Fruit fly (Drosophila melanogaster) whole organism, embryonic: ENCODE measurements around the gene CG42542.

Source experiments
- Bgb ChIP-seq: fragments of 200-800 bp; sonication (Bioruptor generic); IDR thresholded peaks from 2 replicates; pipeline ENCODE4 v1.3.6; 2022; ENCODE audit warnings: missing biosample characterization, missing genetic modification characterization; ENCODE audit not compliant: partially characterized antibody
- Bteb2 ChIP-seq: fragments of 200-800 bp; sonication (Bioruptor generic); optimal IDR thresholded peaks from 2 replicates; lab custom pipeline; 2016; ENCODE audit warnings: missing biosample characterization, missing genetic modification characterization
- CG12299 ChIP-seq: fragments of 200-800 bp; sonication (Bioruptor generic); optimal IDR thresholded peaks from 2 replicates; lab custom pipeline; 2018; ENCODE audit warnings: missing biosample characterization, mild to moderate bottlenecking, missing genetic modification characterization
- CG12391 ChIP-seq: fragments of 200-800 bp; sonication (Bioruptor generic); optimal IDR thresholded peaks from 3 replicates; lab custom pipeline; 2018; ENCODE audit warnings: missing biosample characterization, mild to moderate bottlenecking, missing genetic modification characterization, moderate library complexity
- CG14860 ChIP-seq: fragments of 200-800 bp; sonication (Bioruptor generic); IDR thresholded peaks from 3 replicates; pipeline ENCODE4 v1.3.6; 2022; ENCODE audit warnings: missing biosample characterization, missing genetic modification characterization; ENCODE audit not compliant: partially characterized antibody
- CG15601 ChIP-seq: fragments of 200-800 bp; sonication (Bioruptor generic); optimal IDR thresholded peaks from 3 replicates; lab custom pipeline; 2019; ENCODE audit warnings: missing biosample characterization, mild to moderate bottlenecking, missing genetic modification characterization, moderate library complexity
- CG1602 ChIP-seq: fragments of 200-800 bp; sonication (Bioruptor generic); optimal IDR thresholded peaks from 3 replicates; lab custom pipeline; 2016; ENCODE audit warnings: missing biosample characterization, missing genetic modification characterization
- CG16813 ChIP-seq: fragments of 200-800 bp; sonication (Bioruptor generic); IDR thresholded peaks from 3 replicates; pipeline ENCODE4 v1.3.6; 2022; ENCODE audit warnings: missing biosample characterization, missing genetic modification characterization; ENCODE audit not compliant: partially characterized antibody
- CG17186 ChIP-seq: fragments of 200-800 bp; sonication (Bioruptor generic); optimal IDR thresholded peaks from 3 replicates; lab custom pipeline; 2017; ENCODE audit warnings: missing biosample characterization, missing genetic modification reagents, missing genetic modification characterization
- CG2116 ChIP-seq: fragments of 200-800 bp; sonication (Bioruptor generic); optimal IDR thresholded peaks from 3 replicates; lab custom pipeline; 2018; ENCODE audit warnings: missing biosample characterization, mild to moderate bottlenecking, missing genetic modification characterization
- CG2129 ChIP-seq: fragments of 200-800 bp; sonication (Bioruptor generic); IDR thresholded peaks from 2 replicates; pipeline ENCODE4 v1.3.6; 2022; ENCODE audit warnings: missing biosample characterization, missing genetic modification characterization; ENCODE audit not compliant: partially characterized antibody
- CG2712 ChIP-seq: fragments of 200-800 bp; optimal IDR thresholded peaks from 3 replicates; lab custom pipeline; 2019; ENCODE audit warnings: missing biosample characterization, mild to moderate bottlenecking, missing genetic modification characterization, moderate library complexity
- CG7963 ChIP-seq: fragments of 200-800 bp; sonication (Bioruptor generic); IDR thresholded peaks from 3 replicates; pipeline ENCODE4 v1.3.6; 2022; ENCODE audit warnings: missing biosample characterization, missing genetic modification characterization; ENCODE audit not compliant: partially characterized antibody
- CG8281 ChIP-seq: fragments of 200-800 bp; sonication (Bioruptor generic); optimal IDR thresholded peaks from 2 replicates; lab custom pipeline; 2018; ENCODE audit warnings: missing biosample characterization, mild to moderate bottlenecking, missing genetic modification characterization, moderate library complexity
- CG9797 ChIP-seq: fragments of 200-800 bp; sonication (Bioruptor generic); optimal IDR thresholded peaks from 3 replicates; lab custom pipeline; 2018; ENCODE audit warnings: missing biosample characterization, mild to moderate bottlenecking, missing genetic modification characterization
- CHES-1-like ChIP-seq: fragments of 200-800 bp; sonication (Bioruptor generic); optimal IDR thresholded peaks from 2 replicates; lab custom pipeline; 2016; ENCODE audit warnings: missing biosample characterization, missing genetic modification characterization
- Dll ChIP-seq: fragments of 200-800 bp; sonication (Bioruptor generic); IDR thresholded peaks from 4 replicates; pipeline ENCODE4 v1.3.6; 2022; ENCODE audit warnings: missing biosample characterization, missing genetic modification characterization; ENCODE audit not compliant: partially characterized antibody
- Dp ChIP-seq: fragments of 200-800 bp; sonication (Bioruptor generic); optimal IDR thresholded peaks from 2 replicates; lab custom pipeline; 2018; ENCODE audit warnings: missing biosample characterization, mild to moderate bottlenecking, missing genetic modification characterization, moderate library complexity
- Hr78 ChIP-seq, 2 experiments: fragments of 200-800 bp in 1 of 2; fragments of >200 bp in 1 of 2; sonication (Bioruptor generic) in 1 of 2; optimal IDR thresholded peaks; 2 replicates each; lab custom pipeline; 2017 to 2019; ENCODE audit warnings: missing biosample characterization in 2 of 2, missing genetic modification characterization in 2 of 2, mild to moderate bottlenecking in 1 of 2, moderate library complexity in 1 of 2
- Hsf ChIP-seq: fragments of 200-800 bp; sonication (Bioruptor generic); optimal IDR thresholded peaks from 3 replicates; lab custom pipeline; 2016; ENCODE audit warnings: missing biosample characterization, missing genetic modification characterization
- MBD-R2 ChIP-seq: fragments of 200-800 bp; sonication (Bioruptor generic); IDR thresholded peaks from 2 replicates; pipeline ENCODE4 v1.3.6; 2022; ENCODE audit warnings: missing biosample characterization, missing genetic modification characterization
- Scr ChIP-seq: fragments of 200-800 bp; sonication (Bioruptor generic); IDR thresholded peaks from 2 replicates; pipeline ENCODE4 v1.3.6; 2022; ENCODE audit warnings: missing biosample characterization, missing genetic modification characterization; ENCODE audit not compliant: partially characterized antibody
- Sin3A ChIP-seq: fragments of >200 bp; optimal IDR thresholded peaks from 2 replicates; lab custom pipeline; 2018
- Xbp1 ChIP-seq: fragments of 200-800 bp; sonication (Bioruptor generic); optimal IDR thresholded peaks from 3 replicates; lab custom pipeline; 2016; ENCODE audit warnings: missing biosample characterization, mild to moderate bottlenecking, missing genetic modification characterization
- ab ChIP-seq: fragments of 200-800 bp; sonication (Bioruptor generic); optimal IDR thresholded peaks from 2 replicates; lab custom pipeline; 2016; ENCODE audit warnings: missing biosample characterization, missing genetic modification characterization
- ac ChIP-seq: fragments of 200-800 bp; sonication (Bioruptor generic); optimal IDR thresholded peaks from 3 replicates; lab custom pipeline; 2017; ENCODE audit warnings: missing biosample characterization, mild to moderate bottlenecking, missing genetic modification characterization
- amos ChIP-seq: fragments of 200-800 bp; sonication (Bioruptor generic); IDR thresholded peaks from 2 replicates; pipeline ENCODE4 v1.3.6; 2022; ENCODE audit warnings: missing biosample characterization, missing genetic modification characterization; ENCODE audit not compliant: partially characterized antibody
- crp ChIP-seq, 2 experiments: fragments of 200-800 bp; sonication (Bioruptor generic); optimal IDR thresholded peaks; 2 replicates in 1 of 2; 3 replicates in 1 of 2; lab custom pipeline; 2017; ENCODE audit warnings: missing biosample characterization in 2 of 2, missing genetic modification characterization in 2 of 2, mild to moderate bottlenecking in 1 of 2, moderate library complexity in 1 of 2
- danr ChIP-seq: fragments of 200-800 bp; sonication (Bioruptor generic); IDR thresholded peaks from 2 replicates; pipeline ENCODE4 v1.3.6; 2022; ENCODE audit warnings: missing biosample characterization, missing genetic modification characterization
- exex ChIP-seq: fragments of 200-800 bp; sonication (Bioruptor generic); optimal IDR thresholded peaks from 4 replicates; lab custom pipeline; 2018; ENCODE audit warnings: missing biosample characterization, mild to moderate bottlenecking, missing genetic modification characterization, moderate library complexity
- gfzf ChIP-seq: fragments of 200-800 bp; sonication (Bioruptor generic); optimal IDR thresholded peaks from 2 replicates; lab custom pipeline; 2016; ENCODE audit warnings: missing biosample characterization, mild to moderate bottlenecking, missing genetic modification characterization, moderate library complexity
- grn ChIP-seq: fragments of 200-800 bp; sonication (Bioruptor generic); optimal IDR thresholded peaks from 3 replicates; lab custom pipeline; 2017; ENCODE audit warnings: missing biosample characterization, missing genetic modification characterization
- gro ChIP-seq: fragments of 200-800 bp; sonication (Bioruptor generic); optimal IDR thresholded peaks from 2 replicates; lab custom pipeline; 2016; ENCODE audit warnings: missing biosample characterization, missing genetic modification characterization
- hb ChIP-seq: fragments of 200-800 bp; sonication (Bioruptor generic); IDR thresholded peaks from 3 replicates; pipeline ENCODE4 v1.3.6; 2022; ENCODE audit warnings: missing biosample characterization, missing genetic modification characterization; ENCODE audit not compliant: partially characterized antibody
- jumu ChIP-seq: fragments of 200-800 bp; sonication (Bioruptor generic); optimal IDR thresholded peaks from 3 replicates; lab custom pipeline; 2016; ENCODE audit warnings: missing biosample characterization, missing genetic modification characterization
- ken ChIP-seq: fragments of 200-800 bp; sonication (Bioruptor generic); IDR thresholded peaks from 3 replicates; pipeline ENCODE4 v1.3.6; 2022; ENCODE audit warnings: missing biosample characterization, missing genetic modification characterization
- nerfin-2 ChIP-seq: fragments of 200-800 bp; sonication (Bioruptor generic); IDR thresholded peaks from 2 replicates; pipeline ENCODE4 v1.3.6; 2022; ENCODE audit warnings: missing biosample characterization, missing genetic modification characterization; ENCODE audit not compliant: partially characterized antibody
- pfk ChIP-seq: fragments of 200-800 bp; sonication (Bioruptor generic); optimal IDR thresholded peaks from 2 replicates; lab custom pipeline; 2018; ENCODE audit warnings: missing biosample characterization, mild to moderate bottlenecking, missing genetic modification characterization, moderate library complexity
- psq ChIP-seq: fragments of 200-800 bp; sonication (Bioruptor generic); optimal IDR thresholded peaks from 2 replicates; lab custom pipeline; 2017; ENCODE audit warnings: missing biosample characterization, missing genetic modification characterization
- pzg ChIP-seq: fragments of 200-800 bp; sonication (Bioruptor generic); optimal IDR thresholded peaks from 3 replicates; lab custom pipeline; 2018; ENCODE audit warnings: missing biosample characterization, mild to moderate bottlenecking, missing genetic modification characterization, moderate library complexity
- stwl ChIP-seq: fragments of 200-800 bp; sonication (Bioruptor generic); optimal IDR thresholded peaks from 3 replicates; lab custom pipeline; 2018; ENCODE audit warnings: missing biosample characterization, mild to moderate bottlenecking, missing genetic modification characterization, moderate library complexity
- trem ChIP-seq: fragments of 200-800 bp; optimal IDR thresholded peaks from 3 replicates; lab custom pipeline; 2019; ENCODE audit warnings: missing biosample characterization, mild to moderate bottlenecking, missing genetic modification characterization, moderate library complexity
- unc-4 ChIP-seq: fragments of 200-800 bp; sonication (Bioruptor generic); IDR thresholded peaks from 2 replicates; pipeline ENCODE4 v1.3.6; 2022; ENCODE audit warnings: missing biosample characterization, missing genetic modification characterization; ENCODE audit not compliant: partially characterized antibody
- vnd ChIP-seq: fragments of 200-800 bp; sonication (Bioruptor generic); IDR thresholded peaks from 3 replicates; pipeline ENCODE4 v1.3.6; 2022; ENCODE audit warnings: missing biosample characterization, missing genetic modification characterization; ENCODE audit not compliant: partially characterized antibody
- vvl ChIP-seq: fragments of 200-800 bp; sonication (Bioruptor generic); IDR thresholded peaks from 2 replicates; pipeline ENCODE4 v1.3.6; 2022; ENCODE audit warnings: missing biosample characterization, missing genetic modification characterization

Gene CG42542

dm6 chr3R:15225279-15225730, 28.9 kb downstream of the CG42542 start, which contains the start of the genes CG31344 and Caf1-55 (continued):
- peak; percentile 61; the same call in 2 of the 3 replicates for TF ChIP-seq CG14860
- TF ChIP-seq Dp: peak; percentile 77
- peak; percentile 42; the same call in 1 of the 2 replicates for TF ChIP-seq vvl (GFP tag; lab: Robert Waterston, UW)
- TF ChIP-seq ac: no peak
- peak; percentile 71 for TF ChIP-seq CG16813 (GFP tag; lab: Robert Waterston, UW)
- no peak for TF ChIP-seq Hr78 (GFP tag; optimal IDR thresholded peaks at IDR 0.05; lab: Kevin White, UChicago)
- peak; percentile 85 for TF ChIP-seq trem (tag; lab: Kevin White, UChicago)
- peak; percentile 93 for TF ChIP-seq gfzf (GFP tag; lab: Kevin White, UChicago)
- TF ChIP-seq Xbp1 (GFP tag; lab: Kevin White, UChicago): peak; percentile 28
- peak; percentile 69 for TF ChIP-seq stwl (tag; lab: Kevin White, UChicago)
- peak; percentile 61; the same call in 1 of the 3 replicates for TF ChIP-seq hb (GFP tag; lab: Robert Waterston, UW)
- peak; percentile 65 for TF ChIP-seq CG2129
- peak; percentile 85 for TF ChIP-seq CG2116 (GFP tag; lab: Kevin White, UChicago)
- peak; percentile 3 for TF ChIP-seq CG17186 (GFP tag; lab: Kevin White, UChicago)
- peak; percentile 1 for TF ChIP-seq Hsf (GFP tag; lab: Kevin White, UChicago)
- peak; percentile 42 for TF ChIP-seq CG2712 (tag; lab: Kevin White, UChicago)
- TF ChIP-seq CG12299 (tag; lab: Kevin White, UChicago): peak; percentile 2
- TF ChIP-seq exex (tag; lab: Kevin White, UChicago): peak; percentile 33
- peak; percentile 82 for TF ChIP-seq MBD-R2 (GFP tag; lab: Robert Waterston, UW)
- TF ChIP-seq amos (GFP tag; lab: Robert Waterston, UW): peak; percentile 78
- peak; percentile 31 for TF ChIP-seq grn (GFP tag; lab: Kevin White, UChicago)
- peak; percentile 79; the same call in 2 of the 3 replicates for TF ChIP-seq CG7963 (GFP tag; lab: Robert Waterston, UW)
- peak; percentile 83 for TF ChIP-seq nerfin-2
- TF ChIP-seq danr (GFP tag; lab: Robert Waterston, UW): no peak
- TF ChIP-seq pfk: no peak
- TF ChIP-seq unc-4 (GFP tag; lab: Robert Waterston, UW): peak; percentile 84
- no peak for TF ChIP-seq CG8281 (tag; lab: Kevin White, UChicago)
- peak; percentile 74 for TF ChIP-seq Scr
- TF ChIP-seq ab (GFP tag; lab: Kevin White, UChicago): no peak
- TF ChIP-seq Sin3A (lab: Kevin White, UChicago): peak; percentile 70
- peak; percentile 54 for TF ChIP-seq CG12391 (tag; lab: Kevin White, UChicago)
- peak; percentile 8 for TF ChIP-seq Bteb2 (GFP tag; lab: Kevin White, UChicago)
- peak; percentile 9 for TF ChIP-seq jumu (GFP tag; lab: Kevin White, UChicago)
- TF ChIP-seq vnd: peak; percentile 61; the same call in 2 of the 3 replicates
- no peak for TF ChIP-seq psq (GFP tag; lab: Kevin White, UChicago)
- peak; percentile 86 for TF ChIP-seq Dll (GFP tag; lab: Robert Waterston, UW)
- peak; percentile 98 for TF ChIP-seq pzg (GFP tag; lab: Kevin White, UChicago)
- peak; percentile 26 for TF ChIP-seq gro
- TF ChIP-seq CG15601 (tag; lab: Kevin White, UChicago): peak; percentile 32
- peak; percentile 91 for TF ChIP-seq CG9797 (GFP tag; lab: Kevin White, UChicago)
- peak; percentile 87 for TF ChIP-seq Bgb (GFP tag; lab: Robert Waterston, UW)
- TF ChIP-seq CHES-1-like: peak; percentile 71
- TF ChIP-seq crp (GFP tag; optimal IDR thresholded peaks at IDR 0.05; lab: Kevin White, UChicago): peak in 1 of 2 experiments; percentile 40
- peak; percentile 0 for TF ChIP-seq CG1602
- peak; percentile 16; the same call in 1 of the 3 replicates for TF ChIP-seq ken
